Worm (Caenorhabditis elegans) whole organism, L4 larva: Measurements from ENCODE around the gene ppm-2.

Source experiments
- D1046.2 ChIP-seq: fragments of 200-800 bp; sonication (Bioruptor generic); IDR thresholded peaks from 2 replicates; pipeline ENCODE4 v1.3.6; 2022; ENCODE audit warnings: missing genetic modification characterization, missing compliant biosample characterization
- F26F4.8 ChIP-seq: fragments of 200-800 bp; sonication (Bioruptor generic); conservative IDR thresholded peaks from 2 replicates; pipeline ENCODE4 v1.3.6; 2022; ENCODE audit warnings: missing genetic modification characterization, missing compliant biosample characterization
- T20F7.1 ChIP-seq: fragments of 200-800 bp; sonication (Bioruptor generic); optimal IDR thresholded peaks from 2 replicates; lab custom pipeline; 2018; ENCODE audit warnings: mild to moderate bottlenecking, missing genetic modification characterization, missing compliant biosample characterization
- T26A8.4 ChIP-seq: fragments of 200-800 bp; sonication (Bioruptor generic); IDR thresholded peaks from 2 replicates; pipeline ENCODE4 v1.3.6; 2022; ENCODE audit warnings: missing genetic modification characterization, missing compliant biosample characterization
- Y105C5A.15 ChIP-seq: fragments of 200-800 bp; sonication (Bioruptor generic); IDR thresholded peaks from 2 replicates; pipeline ENCODE4 v1.3.6; 2022; ENCODE audit warnings: missing genetic modification characterization, missing compliant biosample characterization
- Y48G9A.11 ChIP-seq: fragments of 200-800 bp; sonication (Bioruptor generic); IDR thresholded peaks from 2 replicates; pipeline ENCODE4 v1.3.6; 2022; ENCODE audit warnings: missing genetic modification reagents, missing genetic modification characterization, missing compliant biosample characterization
- aha-1 ChIP-seq: fragments of 150-350 bp; peaks from one replicate; lab custom pipeline; 2014; ENCODE audit warnings: missing biosample characterization, missing genetic modification characterization
- ceh-20 ChIP-seq: fragments of 200-800 bp; sonication (Bioruptor generic); IDR thresholded peaks from 2 replicates; pipeline ENCODE4 v1.3.6; 2022; ENCODE audit warnings: missing genetic modification reagents, missing genetic modification characterization, missing compliant biosample characterization
- ceh-82 ChIP-seq: sonication (generic microtip); optimal IDR thresholded peaks from 2 replicates; lab custom pipeline; 2017; ENCODE audit warnings: missing biosample characterization, missing genetic modification characterization
- daf-12 ChIP-seq: fragments of 150-350 bp; optimal IDR thresholded peaks from 2 replicates; lab custom pipeline; 2014; ENCODE audit warnings: missing biosample characterization, missing genetic modification reagents, missing genetic modification characterization
- daf-16 ChIP-seq, 3 experiments: sonication (generic microtip); optimal IDR thresholded peaks; 2 replicates each; lab custom pipeline; 2016 to 2017; ENCODE audit warnings: missing genetic modification characterization in 3 of 3, missing genetic modification reagents in 3 of 3, mild to moderate bottlenecking in 2 of 3, missing compliant biosample characterization in 2 of 3, missing biosample characterization in 1 of 3, moderate library complexity in 1 of 3
- dmd-6 ChIP-seq: fragments of 200-800 bp; sonication (Bioruptor generic); IDR thresholded peaks from 2 replicates; pipeline ENCODE4 v1.3.6; 2022; ENCODE audit warnings: missing genetic modification reagents, missing genetic modification characterization, missing compliant biosample characterization
- dpl-1 ChIP-seq: fragments of 150-350 bp; optimal IDR thresholded peaks from 2 replicates; lab custom pipeline; 2014; ENCODE audit warnings: missing biosample characterization, missing genetic modification reagents, missing genetic modification characterization
- dve-1 ChIP-seq: sonication (generic microtip); optimal IDR thresholded peaks from 2 replicates; lab custom pipeline; 2017; ENCODE audit warnings: antibody characterized with exemption, mild to moderate bottlenecking, missing genetic modification characterization, missing compliant biosample characterization; ENCODE audit not compliant: insufficient read depth
- egl-43 ChIP-seq: fragments of 200-800 bp; sonication (Bioruptor generic); IDR thresholded peaks from 2 replicates; pipeline ENCODE4 v1.3.6; 2022; ENCODE audit warnings: missing genetic modification reagents, missing genetic modification characterization, missing compliant biosample characterization
- fos-1 ChIP-seq: fragments of 150-350 bp; optimal IDR thresholded peaks from 2 replicates; lab custom pipeline; 2014; ENCODE audit warnings: missing biosample characterization, missing genetic modification characterization
- gei-8 ChIP-seq: fragments of 200-800 bp; sonication (Bioruptor generic); optimal IDR thresholded peaks from 2 replicates; lab custom pipeline; 2018; ENCODE audit warnings: mild to moderate bottlenecking, missing genetic modification characterization, missing compliant biosample characterization
- hif-1 ChIP-seq, 2 experiments: sonication (generic microtip); optimal IDR thresholded peaks; 2 replicates each; lab custom pipeline; 2016 to 2017; ENCODE audit warnings: missing compliant biosample characterization in 2 of 2, missing genetic modification characterization in 2 of 2, missing genetic modification reagents in 2 of 2, missing genotype in 2 of 2, mild to moderate bottlenecking in 1 of 2
- hlh-11 ChIP-seq: fragments of 200-800 bp; sonication (Bioruptor generic); optimal IDR thresholded peaks from 2 replicates; lab custom pipeline; 2018; ENCODE audit warnings: mild to moderate bottlenecking, missing genetic modification characterization, missing compliant biosample characterization
- hlh-30 ChIP-seq: sonication (generic microtip); optimal IDR thresholded peaks from 2 replicates; lab custom pipeline; 2017; ENCODE audit warnings: antibody characterized with exemption, mild to moderate bottlenecking, missing genetic modification characterization, missing compliant biosample characterization; ENCODE audit not compliant: insufficient read depth
- hmg-1.1 ChIP-seq: fragments of 200-800 bp; sonication (Bioruptor generic); IDR thresholded peaks from 2 replicates; pipeline ENCODE4 v1.3.6; 2022; ENCODE audit warnings: missing genetic modification reagents, missing genetic modification characterization, missing compliant biosample characterization
- jun-1 ChIP-seq: fragments of 150-350 bp; optimal IDR thresholded peaks from 2 replicates; lab custom pipeline; 2014; ENCODE audit warnings: missing biosample characterization, missing genetic modification reagents, missing genetic modification characterization
- lin-1 ChIP-seq: fragments of 200-800 bp; sonication (Bioruptor generic); IDR thresholded peaks from 2 replicates; pipeline ENCODE4 v1.3.6; 2022; ENCODE audit warnings: missing genetic modification reagents, missing genetic modification characterization, missing compliant biosample characterization
- lin-13 ChIP-seq: fragments of 150-350 bp; optimal IDR thresholded peaks from 2 replicates; lab custom pipeline; 2014; ENCODE audit warnings: missing biosample characterization, missing genetic modification reagents, missing genetic modification characterization
- lin-29 ChIP-seq: fragments of 200-800 bp; sonication (Bioruptor generic); IDR thresholded peaks from 2 replicates; pipeline ENCODE4 v1.3.6; 2022; ENCODE audit warnings: missing genetic modification reagents, missing genetic modification characterization, missing compliant biosample characterization
- lin-38 ChIP-seq: fragments of 200-800 bp; sonication (Bioruptor generic); IDR thresholded peaks from 2 replicates; pipeline ENCODE4 v1.3.6; 2022; ENCODE audit warnings: missing genetic modification reagents, missing genetic modification characterization, missing compliant biosample characterization
- lin-39 ChIP-seq: fragments of 150-350 bp; optimal IDR thresholded peaks from 2 replicates; lab custom pipeline; 2014; ENCODE audit warnings: missing biosample characterization, missing genetic modification reagents, missing genetic modification characterization
- lsy-2 ChIP-seq, 2 experiments: fragments of 150-350 bp in 1 of 2; sonication (generic microtip) in 1 of 2; optimal IDR thresholded peaks; 2 replicates each; lab custom pipeline; 2014 to 2017; ENCODE audit warnings: missing biosample characterization in 2 of 2, missing genetic modification characterization in 2 of 2
- madf-9 ChIP-seq: fragments of 200-800 bp; sonication (Bioruptor generic); conservative IDR thresholded peaks from 2 replicates; pipeline ENCODE4 v1.3.6; 2022; ENCODE audit warnings: missing genetic modification reagents, missing genetic modification characterization, missing compliant biosample characterization
- mdl-1 ChIP-seq, 2 experiments: fragments of 150-350 bp in 1 of 2; sonication (generic microtip) in 1 of 2; optimal IDR thresholded peaks; 2 replicates each; lab custom pipeline; 2014 to 2017; ENCODE audit warnings: missing biosample characterization in 2 of 2, missing genetic modification characterization in 2 of 2
- mdt-29 ChIP-seq: fragments of 200-800 bp; sonication (Bioruptor generic); IDR thresholded peaks from 2 replicates; pipeline ENCODE4 v1.3.6; 2022; ENCODE audit warnings: missing genetic modification reagents, missing genetic modification characterization, missing compliant biosample characterization
- mep-1 ChIP-seq: fragments of 150-350 bp; sonication (generic microtip); optimal IDR thresholded peaks from 3 replicates; lab custom pipeline; 2014; ENCODE audit warnings: missing biosample characterization, missing genetic modification characterization
- mes-2 ChIP-seq: sonication (generic microtip); optimal IDR thresholded peaks from 2 replicates; lab custom pipeline; 2016; ENCODE audit warnings: missing genotype, mild to moderate bottlenecking, missing genetic modification characterization, missing compliant biosample characterization; ENCODE audit not compliant: poor library complexity, severe bottlenecking
- mxl-3 ChIP-seq: fragments of 200-800 bp; sonication (Bioruptor generic); optimal IDR thresholded peaks from 2 replicates; lab custom pipeline; 2018; ENCODE audit warnings: mild to moderate bottlenecking, missing genetic modification characterization, missing compliant biosample characterization
- nhr-102 ChIP-seq: sonication (generic microtip); optimal IDR thresholded peaks from 2 replicates; lab custom pipeline; 2016; ENCODE audit warnings: mild to moderate bottlenecking, missing genetic modification characterization, moderate library complexity, missing compliant biosample characterization
- nhr-28 ChIP-seq: fragments of 150-350 bp; optimal IDR thresholded peaks from 2 replicates; lab custom pipeline; 2014; ENCODE audit warnings: missing biosample characterization, missing genetic modification characterization
- nhr-41 ChIP-seq: fragments of 200-800 bp; sonication (Bioruptor generic); IDR thresholded peaks from 2 replicates; pipeline ENCODE4 v1.3.6; 2022; ENCODE audit warnings: missing genetic modification reagents, missing genetic modification characterization, missing compliant biosample characterization
- nhr-42 ChIP-seq: fragments of 200-800 bp; sonication (Bioruptor generic); IDR thresholded peaks from 2 replicates; pipeline ENCODE4 v1.3.6; 2022; ENCODE audit warnings: missing genetic modification characterization, missing compliant biosample characterization
- nhr-48 ChIP-seq: sonication (generic microtip); optimal IDR thresholded peaks from 2 replicates; lab custom pipeline; 2016; ENCODE audit warnings: mild to moderate bottlenecking, missing genetic modification characterization, missing compliant biosample characterization
- nhr-6 ChIP-seq: fragments of 150-350 bp; optimal IDR thresholded peaks from 2 replicates; lab custom pipeline; 2014; ENCODE audit warnings: missing biosample characterization, missing genetic modification characterization
- nhr-77 ChIP-seq: fragments of 150-350 bp; optimal IDR thresholded peaks from 2 replicates; lab custom pipeline; 2014; ENCODE audit warnings: missing biosample characterization, missing genetic modification characterization
- pqm-1 ChIP-seq: sonication (generic microtip); optimal IDR thresholded peaks from 2 replicates; lab custom pipeline; 2017; ENCODE audit warnings: missing biosample characterization, missing genetic modification characterization
- rbr-2 ChIP-seq: sonication (generic microtip); optimal IDR thresholded peaks from 2 replicates; lab custom pipeline; 2016; ENCODE audit warnings: missing genotype, missing genetic modification characterization, missing compliant biosample characterization
- set-16 ChIP-seq: fragments of 200-800 bp; sonication (Bioruptor generic); IDR thresholded peaks from 2 replicates; pipeline ENCODE4 v1.3.6; 2022; ENCODE audit warnings: missing genetic modification reagents, missing genetic modification characterization, missing compliant biosample characterization
- spr-3 ChIP-seq: fragments of 200-800 bp; sonication (Bioruptor generic); optimal IDR thresholded peaks from 2 replicates; lab custom pipeline; 2018; ENCODE audit warnings: mild to moderate bottlenecking, missing genetic modification characterization, missing compliant biosample characterization
- zfp-2 ChIP-seq: sonication (generic microtip); optimal IDR thresholded peaks from 2 replicates; lab custom pipeline; 2016; ENCODE audit warnings: mild to moderate bottlenecking, missing genetic modification characterization, missing compliant biosample characterization
- ztf-7 ChIP-seq: fragments of 150-350 bp; optimal IDR thresholded peaks from 2 replicates; lab custom pipeline; 2014; ENCODE audit warnings: missing biosample characterization, missing genetic modification characterization

ppm-2 gene

DNA sequence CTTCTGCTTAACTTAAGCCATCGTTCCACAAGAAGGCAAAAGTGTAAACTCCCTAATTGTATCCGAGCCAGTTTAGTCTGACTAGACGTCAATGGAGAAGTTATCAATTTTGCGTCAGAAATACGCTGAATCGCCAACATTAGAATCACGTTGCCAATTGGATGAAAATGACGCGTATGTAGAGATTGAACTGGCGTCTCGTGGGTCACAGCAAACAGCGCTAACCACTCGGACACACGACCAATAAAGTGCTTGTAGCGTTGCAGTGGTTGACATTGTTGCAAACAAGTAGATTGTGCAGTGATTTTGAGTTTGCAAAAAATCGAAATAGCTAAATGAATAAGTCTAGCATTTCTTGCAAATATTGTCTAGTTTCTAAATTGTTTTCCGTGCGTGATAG lies 39.3 kb downstream of the ppm-2 start (continued):
- TF ChIP-seq lin-1 (GFP tag; lab: Robert Waterston, UW), result peak; percentile 86
- peak; percentile 96 for TF ChIP-seq F26F4.8 (GFP tag; lab: Robert Waterston, UW)
- peak; percentile 90 for TF ChIP-seq aha-1 (tag; lab: Kevin White, UChicago)
- TF ChIP-seq mes-2 (tag; lab: Kevin White, UChicago), result peak; percentile 87
- peak; percentile 77 for TF ChIP-seq dmd-6 (GFP tag; lab: Robert Waterston, UW)
- no peak for TF ChIP-seq fos-1
- peak; percentile 78 for TF ChIP-seq T26A8.4 (GFP tag; lab: Robert Waterston, UW)
- TF ChIP-seq ceh-20, result peak; percentile 75; the same call in 1 of the 2 replicates
- peak; percentile 53 for TF ChIP-seq pqm-1 (tag; lab: Kevin White, UChicago)
- TF ChIP-seq set-16 (GFP tag; lab: Robert Waterston, UW), result no peak
- TF ChIP-seq mxl-3 (GFP tag; lab: Kevin White, UChicago), result peak; percentile 96
- peak; percentile 84 for TF ChIP-seq gei-8
- peak; percentile 1 to 80 for TF ChIP-seq lsy-2 (tag; optimal IDR thresholded peaks at IDR 0.05; lab: Kevin White, UChicago)
- peak; percentile 81 for TF ChIP-seq Y48G9A.11
- TF ChIP-seq T20F7.1 (GFP tag; lab: Kevin White, UChicago), result peak; percentile 68
- peak; percentile 77 for TF ChIP-seq nhr-48 (tag; lab: Kevin White, UChicago)
- peak; percentile 51 for TF ChIP-seq nhr-6

ce11 chrIII:4693281-4693680 lies 43.0 kb downstream of the ppm-2 start, which contains the start of gene nifk-1:
Gene nifk-1 (minus strand): TSS chrIII:4693307.
- TF ChIP-seq D1046.2, result no peak
- TF ChIP-seq dve-1 (tag; lab: Kevin White, UChicago), result peak; percentile 90
- peak; percentile 80 for TF ChIP-seq hlh-11 (tag; lab: Kevin White, UChicago)
- TF ChIP-seq nhr-42 (GFP tag; lab: Robert Waterston, UW), result no peak
- peak in 1 of 2 experiments; percentile 55 for TF ChIP-seq daf-16 (GFP tag; optimal IDR thresholded peaks at IDR 0.05; lab: Kevin White, UChicago)
- peak; percentile 94 for TF ChIP-seq daf-16 (tag; optimal IDR thresholded peaks at IDR 0.05; lab: Kevin White, UChicago)
- TF ChIP-seq nhr-48 (tag; lab: Kevin White, UChicago), result peak; percentile 33
- TF ChIP-seq daf-12 (tag; lab: Kevin White, UChicago), result no peak
- peak; percentile 62 for TF ChIP-seq mxl-3 (GFP tag; lab: Kevin White, UChicago)
- peak; percentile 78 for TF ChIP-seq mes-2 (tag; lab: Kevin White, UChicago)
- peak; percentile 70 for TF ChIP-seq T20F7.1 (GFP tag; lab: Kevin White, UChicago)
- peak; percentile 76 for TF ChIP-seq dmd-6 (GFP tag; lab: Robert Waterston, UW)
- TF ChIP-seq ceh-82 (tag; lab: Kevin White, UChicago), result no peak
- TF ChIP-seq mep-1 (tag; lab: Kevin White, UChicago), result peak; percentile 83
- no peak for TF ChIP-seq nhr-41 (GFP tag; lab: Robert Waterston, UW)
- TF ChIP-seq lin-29 (GFP tag; lab: Robert Waterston, UW), result no peak
- TF ChIP-seq ztf-7 (tag; lab: Kevin White, UChicago), result peak; percentile 28
- peak; percentile 67 for TF ChIP-seq rbr-2 (tag; lab: Kevin White, UChicago)
- TF ChIP-seq set-16 (GFP tag; lab: Robert Waterston, UW), result no peak
- no peak for TF ChIP-seq zfp-2 (tag; lab: Kevin White, UChicago)
- TF ChIP-seq nhr-28 (tag; lab: Kevin White, UChicago), result peak; percentile 76
- peak; percentile 21 for TF ChIP-seq nhr-102 (tag; lab: Kevin White, UChicago)
- peak; percentile 87 to 99 for TF ChIP-seq hif-1 (tag; optimal IDR thresholded peaks at IDR 0.05; lab: Kevin White, UChicago)
- no peak for TF ChIP-seq jun-1 (tag; lab: Kevin White, UChicago)
- TF ChIP-seq spr-3, result no peak
- no peak for TF ChIP-seq fos-1
- TF ChIP-seq Y48G9A.11, result no peak
- peak; percentile 80 for TF ChIP-seq dpl-1 (GFP tag; lab: Kevin White, UChicago)
- peak in 1 of 2 experiments; percentile 55 for TF ChIP-seq mdl-1 (tag; optimal IDR thresholded peaks at IDR 0.05; lab: Kevin White, UChicago)
- TF ChIP-seq Y105C5A.15 (GFP tag; lab: Robert Waterston, UW), result no peak
- peak; percentile 70 for TF ChIP-seq aha-1 (tag; lab: Kevin White, UChicago)
- 0 out of 2 replicates have a peak, but pooled peaks have one; percentile 23 for TF ChIP-seq lin-1 (GFP tag; lab: Robert Waterston, UW)
- no peak for TF ChIP-seq lin-39 (tag; lab: Kevin White, UChicago)
- peak in 1 of 2 experiments; percentile 87 for TF ChIP-seq lsy-2 (tag; optimal IDR thresholded peaks at IDR 0.05; lab: Kevin White, UChicago)
- peak; percentile 77 for TF ChIP-seq lin-38 (GFP tag; lab: Robert Waterston, UW)
- TF ChIP-seq hlh-30 (tag; lab: Kevin White, UChicago), result peak; percentile 63
- peak; percentile 68 for TF ChIP-seq nhr-77 (tag; lab: Kevin White, UChicago)
- peak; percentile 19 for TF ChIP-seq lin-13 (GFP tag; lab: Kevin White, UChicago)
- no peak for TF ChIP-seq madf-9 (GFP tag; lab: Robert Waterston, UW)
- peak; percentile 58 for TF ChIP-seq hmg-1.1 (GFP tag; lab: Robert Waterston, UW)
- TF ChIP-seq egl-43, result no peak
- no peak for TF ChIP-seq mdt-29 (GFP tag; lab: Robert Waterston, UW)
